Worm (Caenorhabditis elegans) whole organism, L1 larva: ENCODE results near the gene Y22D7AL.16.

ENCODE experiments used
- C04F5.9 ChIP-seq: sonication (generic microtip); optimal IDR thresholded peaks from 2 replicates; lab custom pipeline; 2016; ENCODE audit warnings: missing genetic modification characterization, missing compliant biosample characterization
- C34B4.2 ChIP-seq: sonication (generic microtip); optimal IDR thresholded peaks from 2 replicates; lab custom pipeline; 2017; ENCODE audit warnings: mild to moderate bottlenecking, missing genetic modification characterization, missing compliant biosample characterization
- F16B12.6 ChIP-seq: fragments of 150-350 bp; optimal IDR thresholded peaks from 2 replicates; lab custom pipeline; 2014; ENCODE audit warnings: missing biosample characterization, missing genetic modification characterization
- Y116A8C.19 ChIP-seq: sonication (generic microtip); optimal IDR thresholded peaks from 2 replicates; lab custom pipeline; 2016; ENCODE audit warnings: missing compliant biosample characterization, missing genetic modification characterization, borderline replicate concordance
- aha-1 ChIP-seq: fragments of 150-350 bp; optimal IDR thresholded peaks from 2 replicates; lab custom pipeline; 2014; ENCODE audit warnings: missing biosample characterization, missing genetic modification characterization
- ama-1 ChIP-seq: fragments of 150-350 bp; optimal IDR thresholded peaks from 2 replicates; lab custom pipeline; 2014
- ceh-63 ChIP-seq: fragments of 200-800 bp; sonication (Bioruptor generic); optimal IDR thresholded peaks from 2 replicates; lab custom pipeline; 2018; ENCODE audit warnings: mild to moderate bottlenecking, missing genetic modification characterization, missing compliant biosample characterization
- ceh-88 ChIP-seq: fragments of 200-800 bp; sonication (Bioruptor generic); IDR thresholded peaks from 2 replicates; pipeline ENCODE4 v1.3.6; 2022; ENCODE audit warnings: missing genetic modification characterization, missing compliant biosample characterization
- ces-1 ChIP-seq: fragments of 150-350 bp; optimal IDR thresholded peaks from 2 replicates; lab custom pipeline; 2014; ENCODE audit warnings: missing biosample characterization, missing genetic modification reagents, missing genetic modification characterization
- dpl-1 ChIP-seq, 3 experiments: fragments of 150-350 bp in 2 of 3; sonication (generic microtip) in 1 of 3; optimal IDR thresholded peaks; 2 replicates each; lab custom pipeline; 2014 to 2017; ENCODE audit warnings: missing biosample characterization in 3 of 3, missing genetic modification characterization in 3 of 3, missing genetic modification reagents in 3 of 3
- dsc-1 ChIP-seq: sonication (generic microtip); optimal IDR thresholded peaks from 2 replicates; lab custom pipeline; 2016; ENCODE audit warnings: mild to moderate bottlenecking, missing genetic modification characterization, missing compliant biosample characterization
- efl-1 ChIP-seq, 4 experiments: fragments of 150-350 bp; optimal IDR thresholded peaks in 3 of 4; peaks in 1 of 4; 1 replicate in 1 of 4; 2 replicates in 3 of 4; lab custom pipeline; 2014; ENCODE audit warnings: missing biosample characterization in 2 of 4, missing genetic modification characterization in 2 of 4, missing genetic modification reagents in 2 of 4
- egl-27 ChIP-seq, 2 experiments: fragments of 150-350 bp in 1 of 2; sonication (generic microtip); optimal IDR thresholded peaks; 3 replicates each; lab custom pipeline; 2017 to 2018; ENCODE audit warnings: missing biosample characterization in 2 of 2, missing genetic modification characterization in 2 of 2, missing genetic modification reagents in 2 of 2
- elt-2 ChIP-seq: sonication (generic microtip); optimal IDR thresholded peaks from 2 replicates; lab custom pipeline; 2016; ENCODE audit warnings: missing genetic modification characterization, mild to moderate bottlenecking, inconsistent platforms, missing compliant biosample characterization, missing genetic modification reagents
- elt-3 ChIP-seq, 6 experiments: fragments of 150-350 bp in 1 of 6; sonication (generic microtip); optimal IDR thresholded peaks; 2 replicates each; lab custom pipeline; 2017 to 2018; ENCODE audit warnings: missing biosample characterization in 6 of 6, missing genetic modification characterization in 6 of 6, inconsistent platforms in 1 of 6
- ets-5 ChIP-seq: fragments of 200-800 bp; sonication (Bioruptor generic); IDR thresholded peaks from 2 replicates; pipeline ENCODE4 v1.3.6; 2022; ENCODE audit warnings: missing genetic modification characterization, missing compliant biosample characterization
- grh-1 ChIP-seq: fragments of 200-800 bp; sonication (Bioruptor generic); IDR thresholded peaks from 2 replicates; pipeline ENCODE4 v1.3.6; 2022; ENCODE audit warnings: missing genetic modification reagents, missing genetic modification characterization, missing compliant biosample characterization
- hlh-4 ChIP-seq: sonication (generic microtip); optimal IDR thresholded peaks from 2 replicates; lab custom pipeline; 2016; ENCODE audit warnings: mild to moderate bottlenecking, missing genetic modification characterization, missing compliant biosample characterization
- isw-1 ChIP-seq: fragments of 200-800 bp; sonication (Bioruptor generic); IDR thresholded peaks from 2 replicates; pipeline ENCODE4 v1.3.6; 2022; ENCODE audit warnings: missing genetic modification characterization, missing compliant biosample characterization
- jun-1 ChIP-seq: fragments of 150-350 bp; optimal IDR thresholded peaks from 2 replicates; lab custom pipeline; 2014; ENCODE audit warnings: missing biosample characterization, missing genetic modification reagents, missing genetic modification characterization
- lin-13 ChIP-seq: fragments of 150-350 bp; optimal IDR thresholded peaks from 2 replicates; lab custom pipeline; 2014; ENCODE audit warnings: missing biosample characterization, missing genetic modification reagents, missing genetic modification characterization
- lin-14 ChIP-seq: fragments of 200-800 bp; sonication (Bioruptor generic); optimal IDR thresholded peaks from 2 replicates; lab custom pipeline; 2018; ENCODE audit warnings: mild to moderate bottlenecking, missing genetic modification characterization, moderate library complexity, missing compliant biosample characterization
- lin-15B ChIP-seq: fragments of 150-350 bp; sonication (generic microtip); optimal IDR thresholded peaks from 3 replicates; lab custom pipeline; 2014; ENCODE audit warnings: missing biosample characterization, missing genetic modification characterization
- lin-35 ChIP-seq, 2 experiments: fragments of 150-350 bp; optimal IDR thresholded peaks; 2 replicates each; lab custom pipeline; 2014; ENCODE audit warnings: missing biosample characterization in 2 of 2, missing genetic modification characterization in 2 of 2, missing genetic modification reagents in 2 of 2
- lin-39 ChIP-seq: fragments of 150-350 bp; optimal IDR thresholded peaks from 2 replicates; lab custom pipeline; 2014; ENCODE audit warnings: missing biosample characterization, missing genetic modification reagents, missing genetic modification characterization
- lir-3 ChIP-seq: sonication (generic microtip); optimal IDR thresholded peaks from 2 replicates; lab custom pipeline; 2016; ENCODE audit warnings: mild to moderate bottlenecking, missing genetic modification characterization, moderate library complexity, missing compliant biosample characterization; ENCODE audit not compliant: poor library complexity
- lsy-2 ChIP-seq, 2 experiments: fragments of 150-350 bp; optimal IDR thresholded peaks; 2 replicates each; lab custom pipeline; 2014; ENCODE audit warnings: missing biosample characterization in 2 of 2, missing genetic modification characterization in 2 of 2
- mab-9 ChIP-seq: fragments of 200-800 bp; sonication (Bioruptor generic); IDR thresholded peaks from 2 replicates; pipeline ENCODE4 v1.3.6; 2022; ENCODE audit warnings: missing genetic modification reagents, missing genetic modification characterization, missing compliant biosample characterization
- mdl-1 ChIP-seq, 2 experiments: fragments of 150-350 bp; optimal IDR thresholded peaks; 2 replicates each; lab custom pipeline; 2014 to 2017; ENCODE audit warnings: missing biosample characterization in 2 of 2, missing genetic modification characterization in 2 of 2, inconsistent platforms in 1 of 2
- mef-2 ChIP-seq: fragments of 150-350 bp; optimal IDR thresholded peaks from 2 replicates; lab custom pipeline; 2014; ENCODE audit warnings: missing biosample characterization, missing genetic modification characterization
- mep-1 ChIP-seq: fragments of 150-350 bp; optimal IDR thresholded peaks from 2 replicates; lab custom pipeline; 2014; ENCODE audit warnings: missing biosample characterization, missing genetic modification characterization
- nhr-12 ChIP-seq: sonication (generic microtip); optimal IDR thresholded peaks from 2 replicates; lab custom pipeline; 2017; ENCODE audit warnings: missing biosample characterization, missing genetic modification characterization
- nhr-19 ChIP-seq: fragments of 200-800 bp; sonication (Bioruptor generic); conservative IDR thresholded peaks from 2 replicates; pipeline ENCODE4 v1.3.6; 2022; ENCODE audit warnings: missing genetic modification characterization, missing compliant biosample characterization
- nhr-20 ChIP-seq: sonication (generic microtip); optimal IDR thresholded peaks from 2 replicates; lab custom pipeline; 2016; ENCODE audit warnings: mild to moderate bottlenecking, missing genetic modification characterization, missing compliant biosample characterization
- nhr-237 ChIP-seq: fragments of 150-350 bp; optimal IDR thresholded peaks from 2 replicates; lab custom pipeline; 2014; ENCODE audit warnings: missing biosample characterization, missing genetic modification characterization
- nhr-28 ChIP-seq: fragments of 150-350 bp; optimal IDR thresholded peaks from 2 replicates; lab custom pipeline; 2014; ENCODE audit warnings: missing biosample characterization, missing genetic modification characterization
- nhr-77 ChIP-seq: fragments of 150-350 bp; optimal IDR thresholded peaks from 2 replicates; lab custom pipeline; 2014; ENCODE audit warnings: missing biosample characterization, missing genetic modification characterization
- nhr-84 ChIP-seq: sonication (generic microtip); optimal IDR thresholded peaks from 2 replicates; lab custom pipeline; 2017; ENCODE audit warnings: missing biosample characterization, missing genetic modification characterization
- pag-3 ChIP-seq: sonication (generic microtip); optimal IDR thresholded peaks from 2 replicates; lab custom pipeline; 2017; ENCODE audit warnings: missing genetic modification characterization, mild to moderate bottlenecking, missing compliant biosample characterization, antibody characterized with exemption, borderline replicate concordance; ENCODE audit not compliant: insufficient read depth
- pqm-1 ChIP-seq: sonication (generic microtip); optimal IDR thresholded peaks from 3 replicates; lab custom pipeline; 2017; ENCODE audit warnings: missing biosample characterization, missing genetic modification characterization
- rnt-1 ChIP-seq: sonication (generic microtip); optimal IDR thresholded peaks from 2 replicates; lab custom pipeline; 2016; ENCODE audit warnings: mild to moderate bottlenecking, missing genetic modification characterization, moderate library complexity, missing compliant biosample characterization
- skn-1 ChIP-seq: fragments of 150-350 bp; optimal IDR thresholded peaks from 2 replicates; lab custom pipeline; 2014; ENCODE audit warnings: missing biosample characterization, missing genetic modification characterization
- snu-23 ChIP-seq: sonication (generic microtip); optimal IDR thresholded peaks from 2 replicates; lab custom pipeline; 2016; ENCODE audit warnings: missing genetic modification characterization, missing compliant biosample characterization
- sptf-1 ChIP-seq: fragments of 150-350 bp; optimal IDR thresholded peaks from 2 replicates; lab custom pipeline; 2014; ENCODE audit warnings: missing biosample characterization, missing genetic modification characterization
- swsn-7 ChIP-seq: sonication (generic microtip); optimal IDR thresholded peaks from 2 replicates; lab custom pipeline; 2016; ENCODE audit warnings: missing genetic modification characterization, missing compliant biosample characterization
- tlp-1 ChIP-seq: fragments of 150-350 bp; optimal IDR thresholded peaks from 2 replicates; lab custom pipeline; 2014; ENCODE audit warnings: missing biosample characterization, missing genetic modification characterization
- unc-130 ChIP-seq: fragments of 150-350 bp; optimal IDR thresholded peaks from 2 replicates; lab custom pipeline; 2017; ENCODE audit warnings: missing biosample characterization, missing genetic modification characterization, inconsistent platforms
- unc-30 ChIP-seq: sonication (generic microtip); optimal IDR thresholded peaks from 2 replicates; lab custom pipeline; 2017; ENCODE audit warnings: missing biosample characterization, missing genetic modification characterization
- unc-62 ChIP-seq: fragments of 150-350 bp; optimal IDR thresholded peaks from 2 replicates; lab custom pipeline; 2014; ENCODE audit warnings: missing biosample characterization, missing genetic modification reagents, missing genetic modification characterization
- vab-15 ChIP-seq: sonication (generic microtip); optimal IDR thresholded peaks from 2 replicates; lab custom pipeline; 2017; ENCODE audit warnings: missing genotype, mild to moderate bottlenecking, missing genetic modification characterization, missing compliant biosample characterization
- zag-1 ChIP-seq: fragments of 150-350 bp; optimal IDR thresholded peaks from 2 replicates; lab custom pipeline; 2014; ENCODE audit warnings: missing biosample characterization, missing genetic modification characterization
- zip-4 ChIP-seq: fragments of 200-800 bp; sonication (Bioruptor generic); optimal IDR thresholded peaks from 2 replicates; lab custom pipeline; 2018; ENCODE audit warnings: mild to moderate bottlenecking, missing genetic modification characterization, moderate library complexity, missing compliant biosample characterization
- ztf-11 ChIP-seq, 2 experiments: sonication (generic microtip); optimal IDR thresholded peaks; 2 replicates each; lab custom pipeline; 2016 to 2017; ENCODE audit warnings: missing genetic modification characterization in 2 of 2, missing biosample characterization in 1 of 2, missing compliant biosample characterization in 1 of 2
- ztf-4 ChIP-seq: fragments of 150-350 bp; optimal IDR thresholded peaks from 2 replicates; lab custom pipeline; 2014; ENCODE audit warnings: missing biosample characterization, missing genetic modification characterization

The Y22D7AL.16 gene

DNA sequence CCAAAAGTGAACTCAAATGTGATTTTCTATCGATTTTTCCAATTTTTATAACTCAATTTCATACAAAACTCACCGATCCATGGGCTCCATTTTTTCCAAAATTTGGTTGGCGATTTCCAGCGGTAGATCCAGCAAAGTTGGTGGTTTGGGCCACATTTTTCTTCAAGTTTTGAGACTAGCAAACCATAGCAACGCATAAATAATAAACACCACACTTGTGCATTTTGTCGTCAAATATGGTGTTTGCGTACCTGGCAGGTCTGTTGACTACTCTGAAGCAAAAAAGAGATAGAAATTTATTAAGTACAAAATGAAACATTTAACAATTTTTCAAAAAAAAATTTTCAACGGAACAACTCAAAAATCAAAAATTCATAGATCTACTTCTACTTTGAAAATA, 40.3 kb upstream of the Y22D7AL.16 start:
- no peak for TF ChIP-seq nhr-237 (tag; lab: Kevin White, UChicago)
- no peak for TF ChIP-seq unc-62
- no peak for TF ChIP-seq nhr-19 (GFP tag; lab: Robert Waterston, UW)
- no peak for TF ChIP-seq lin-14 (GFP tag; lab: Kevin White, UChicago)
- no peak for TF ChIP-seq snu-23 (GFP tag; lab: Kevin White, UChicago)
- no peak for TF ChIP-seq C34B4.2
- no peak for TF ChIP-seq skn-1 (tag; lab: Kevin White, UChicago)
- no peak for TF ChIP-seq egl-27 (tag; optimal IDR thresholded peaks at IDR 0.05; lab: Kevin White, UChicago)
- no peak for TF ChIP-seq ces-1 (GFP tag; lab: Kevin White, UChicago)
- TF ChIP-seq efl-1 (optimal IDR thresholded peaks at IDR 0.05; lab: Kevin White, UChicago) = peak; percentile 29 to 44
- peak; percentile 44 to 74 for TF ChIP-seq efl-1 (GFP tag; optimal IDR thresholded peaks at IDR 0.05 in 1 of 2; lab: Kevin White, UChicago)
- no peak for TF ChIP-seq elt-3 (tag; optimal IDR thresholded peaks at IDR 0.05; lab: Kevin White, UChicago)
- TF ChIP-seq F16B12.6 (tag; lab: Kevin White, UChicago) = peak; percentile 84
- TF ChIP-seq lsy-2 (tag; optimal IDR thresholded peaks at IDR 0.05; lab: Kevin White, UChicago) = no peak
- no peak for TF ChIP-seq ztf-11 (tag; optimal IDR thresholded peaks at IDR 0.05; lab: Kevin White, UChicago)
- TF ChIP-seq sptf-1 (tag; lab: Kevin White, UChicago) = no peak
- peak; percentile 16 for TF ChIP-seq rnt-1
- TF ChIP-seq pag-3 (tag; lab: Kevin White, UChicago) = no peak
- TF ChIP-seq lin-15B (tag; lab: Kevin White, UChicago) = no peak
- no peak for TF ChIP-seq lir-3 (tag; lab: Kevin White, UChicago)
- TF ChIP-seq mdl-1 (tag; optimal IDR thresholded peaks at IDR 0.05; lab: Kevin White, UChicago) = no peak
- no peak for TF ChIP-seq nhr-84 (tag; lab: Kevin White, UChicago)
- TF ChIP-seq zip-4 (GFP tag; lab: Kevin White, UChicago) = no peak
- no peak for TF ChIP-seq lin-39 (tag; lab: Kevin White, UChicago)
- peak in 2 of 3 experiments; percentile 34 to 45 for TF ChIP-seq dpl-1 (GFP tag; optimal IDR thresholded peaks at IDR 0.05; lab: Kevin White, UChicago)
- TF ChIP-seq nhr-28 = no peak
- TF ChIP-seq hlh-4 = no peak
- no peak for TF ChIP-seq unc-30 (tag; lab: Kevin White, UChicago)
- TF ChIP-seq ztf-4 = no peak
- TF ChIP-seq grh-1 = no peak
- TF ChIP-seq mep-1 (tag; lab: Kevin White, UChicago) = peak; percentile 35
- TF ChIP-seq pqm-1 (tag; lab: Kevin White, UChicago) = no peak
- TF ChIP-seq ama-1 (lab: Kevin White, UChicago) = no peak
- no peak for TF ChIP-seq vab-15 (tag; lab: Kevin White, UChicago)
- TF ChIP-seq nhr-77 (tag; lab: Kevin White, UChicago) = no peak
- no peak for TF ChIP-seq Y116A8C.19 (tag; lab: Kevin White, UChicago)
- no peak for TF ChIP-seq ceh-63 (GFP tag; lab: Kevin White, UChicago)
- no peak for TF ChIP-seq C04F5.9 (tag; lab: Kevin White, UChicago)
- no peak for TF ChIP-seq ets-5
- no peak for TF ChIP-seq elt-2 (tag; lab: Kevin White, UChicago)
- peak; percentile 29 for TF ChIP-seq swsn-7 (tag; lab: Kevin White, UChicago)
- TF ChIP-seq aha-1 (tag; lab: Kevin White, UChicago) = no peak
- no peak for TF ChIP-seq ceh-88 (GFP tag; lab: Robert Waterston, UW)
- TF ChIP-seq mef-2 (tag; lab: Kevin White, UChicago) = no peak
- TF ChIP-seq mab-9 (GFP tag; lab: Robert Waterston, UW) = no peak
- no peak for TF ChIP-seq lin-13 (GFP tag; lab: Kevin White, UChicago)
- no peak for TF ChIP-seq dsc-1 (tag; lab: Kevin White, UChicago)
- TF ChIP-seq isw-1 (GFP tag; lab: Robert Waterston, UW) = no peak
- no peak for TF ChIP-seq jun-1
- peak in 1 of 2 experiments; percentile 40 for TF ChIP-seq lin-35 (GFP tag; optimal IDR thresholded peaks at IDR 0.05; lab: Kevin White, UChicago)
- TF ChIP-seq nhr-20 = no peak
- TF ChIP-seq nhr-12 = no peak
- no peak for TF ChIP-seq zag-1 (tag; lab: Kevin White, UChicago)
- TF ChIP-seq tlp-1 = no peak
- no peak for TF ChIP-seq unc-130 (tag; lab: Kevin White, UChicago)
